Fruit fly (Drosophila melanogaster) whole organism, embryonic: Measurements from ENCODE around the gene Ciz1.

ENCODE experiments used
- Awh ChIP-seq: fragments of 200-800 bp; sonication (Bioruptor generic); IDR thresholded peaks from 2 replicates; pipeline ENCODE4, ENCODE4 v1.3.6; 2022; ENCODE audit warnings: missing biosample characterization, missing genetic modification characterization
- BEAF-32 ChIP-seq: fragments of 200-800 bp; sonication (Bioruptor generic); optimal IDR thresholded peaks from 3 replicates; lab custom pipeline; 2017; ENCODE audit warnings: missing biosample characterization, missing genetic modification characterization, mild to moderate bottlenecking, moderate library complexity, missing genetic modification reagents
- Bdp1 ChIP-seq: fragments of 200-800 bp; sonication (Bioruptor generic); optimal IDR thresholded peaks from 3 replicates; lab custom pipeline; 2016; ENCODE audit warnings: missing biosample characterization, missing genetic modification characterization
- CG10321 ChIP-seq: fragments of 200-800 bp; sonication (Bioruptor generic); IDR thresholded peaks from 2 replicates; pipeline ENCODE4 v1.3.6; 2022; ENCODE audit warnings: missing biosample characterization, missing genetic modification characterization
- CG12071 ChIP-seq: fragments of 200-800 bp; sonication (Bioruptor generic); optimal IDR thresholded peaks from 3 replicates; lab custom pipeline; 2018; ENCODE audit warnings: missing biosample characterization, mild to moderate bottlenecking, missing genetic modification characterization
- CG12744 ChIP-seq: fragments of 200-800 bp; sonication (Bioruptor generic); optimal IDR thresholded peaks from 2 replicates; lab custom pipeline; 2016; ENCODE audit warnings: missing biosample characterization, missing genetic modification characterization
- CG13287 ChIP-seq: fragments of 200-800 bp; sonication (Bioruptor generic); IDR thresholded peaks from 2 replicates; pipeline ENCODE4 v1.3.6; 2022; ENCODE audit warnings: missing biosample characterization, missing genetic modification characterization; ENCODE audit not compliant: partially characterized antibody
- CG14050 ChIP-seq: fragments of 200-800 bp; sonication (Bioruptor generic); IDR thresholded peaks from 3 replicates; pipeline ENCODE4 v1.3.6; 2022; ENCODE audit warnings: missing biosample characterization, missing genetic modification characterization
- CG15479 ChIP-seq: fragments of 200-800 bp; sonication (Bioruptor generic); optimal IDR thresholded peaks from 3 replicates; lab custom pipeline; 2019; ENCODE audit warnings: missing biosample characterization, mild to moderate bottlenecking, missing genetic modification characterization, moderate library complexity
- CG15696 ChIP-seq: fragments of 200-800 bp; sonication (Bioruptor generic); optimal IDR thresholded peaks from 2 replicates; lab custom pipeline; 2019; ENCODE audit warnings: missing biosample characterization, mild to moderate bottlenecking, missing genetic modification characterization, moderate library complexity
- CG1792 ChIP-seq: fragments of 200-800 bp; sonication (Bioruptor generic); optimal IDR thresholded peaks from 2 replicates; lab custom pipeline; 2016; ENCODE audit warnings: missing biosample characterization, missing genetic modification characterization
- CG32772 ChIP-seq: fragments of 200-800 bp; sonication (Bioruptor generic); IDR thresholded peaks from 2 replicates; pipeline ENCODE4 v1.3.6; 2022; ENCODE audit warnings: missing biosample characterization, missing genetic modification characterization
- CG42726 ChIP-seq: fragments of 200-800 bp; sonication (Bioruptor generic); IDR thresholded peaks from 2 replicates; pipeline ENCODE4 v1.3.6; 2022; ENCODE audit warnings: missing biosample characterization, missing genetic modification characterization; ENCODE audit not compliant: partially characterized antibody
- CG4707 ChIP-seq: fragments of 200-800 bp; sonication (Bioruptor generic); optimal IDR thresholded peaks from 2 replicates; lab custom pipeline; 2018; ENCODE audit warnings: missing biosample characterization, mild to moderate bottlenecking, missing genetic modification characterization, moderate library complexity
- CG6175 ChIP-seq: fragments of 200-800 bp; sonication (Bioruptor generic); IDR thresholded peaks from 3 replicates; pipeline ENCODE4 v1.3.6; 2022; ENCODE audit warnings: missing biosample characterization, missing genetic modification characterization
- CG6791 ChIP-seq: fragments of 200-800 bp; sonication (Bioruptor generic); IDR thresholded peaks from 3 replicates; pipeline ENCODE4 v1.3.6; 2022; ENCODE audit warnings: missing biosample characterization, missing genetic modification characterization; ENCODE audit not compliant: partially characterized antibody
- CG8290 ChIP-seq, 3 experiments: fragments of 200-800 bp; sonication (Bioruptor generic); optimal IDR thresholded peaks; 2 replicates each; lab custom pipeline; 2016 to 2019; ENCODE audit warnings: missing biosample characterization in 3 of 3, missing genetic modification characterization in 3 of 3, mild to moderate bottlenecking in 2 of 3, moderate library complexity in 1 of 3
- CG8359 ChIP-seq: fragments of 200-800 bp; sonication (Bioruptor generic); optimal IDR thresholded peaks from 2 replicates; lab custom pipeline; 2017; ENCODE audit warnings: missing biosample characterization, mild to moderate bottlenecking, missing genetic modification characterization, borderline replicate concordance
- CG8478 ChIP-seq: fragments of >200 bp; optimal IDR thresholded peaks from 2 replicates; lab custom pipeline; 2018
- Deaf1 ChIP-seq: fragments of 200-800 bp; optimal IDR thresholded peaks from 3 replicates; lab custom pipeline; 2019; ENCODE audit warnings: missing biosample characterization, mild to moderate bottlenecking, missing genetic modification characterization, moderate library complexity
- Doc3 ChIP-seq: fragments of 200-800 bp; sonication (Bioruptor generic); IDR thresholded peaks from 3 replicates; pipeline ENCODE4 v1.3.6; 2022; ENCODE audit warnings: missing biosample characterization, missing genetic modification characterization; ENCODE audit not compliant: partially characterized antibody
- E2f2 ChIP-seq: fragments of 200-800 bp; sonication (Bioruptor generic); IDR thresholded peaks from 2 replicates; pipeline ENCODE4 v1.3.6; 2022; ENCODE audit warnings: missing biosample characterization, missing genetic modification characterization
- Ets97D ChIP-seq: fragments of 200-800 bp; sonication (Bioruptor generic); optimal IDR thresholded peaks from 3 replicates; lab custom pipeline; 2016; ENCODE audit warnings: missing biosample characterization, missing genetic modification characterization
- H2.0 ChIP-seq: fragments of 200-800 bp; sonication (Bioruptor generic); IDR thresholded peaks from 2 replicates; pipeline ENCODE4 v1.3.6; 2022; ENCODE audit warnings: missing biosample characterization, missing genetic modification characterization
- Med ChIP-seq: fragments of 200-800 bp; sonication (Bioruptor generic); peaks from one replicate; lab custom pipeline; 2016; ENCODE audit warnings: missing biosample characterization, missing genetic modification characterization, mild to moderate bottlenecking, inconsistent platforms, moderate library complexity
- Opbp ChIP-seq: fragments of 200-800 bp; sonication (Bioruptor generic); IDR thresholded peaks from 3 replicates; pipeline ENCODE4 v1.3.6; 2022; ENCODE audit warnings: missing biosample characterization, missing genetic modification characterization; ENCODE audit not compliant: partially characterized antibody
- Optix ChIP-seq: fragments of 200-800 bp; sonication (Bioruptor generic); IDR thresholded peaks from 3 replicates; pipeline ENCODE4 v1.3.6; 2022; ENCODE audit warnings: missing biosample characterization, missing genetic modification characterization
- Pdp1 ChIP-seq, 2 experiments: fragments of 200-800 bp; sonication (Bioruptor generic); optimal IDR thresholded peaks; 3 replicates each; lab custom pipeline; 2016; ENCODE audit warnings: missing biosample characterization in 2 of 2, missing genetic modification characterization in 2 of 2, mild to moderate bottlenecking in 1 of 2, moderate library complexity in 1 of 2
- YL-1 ChIP-seq: fragments of 200-800 bp; sonication (Bioruptor generic); optimal IDR thresholded peaks from 3 replicates; lab custom pipeline; 2017; ENCODE audit warnings: missing biosample characterization, mild to moderate bottlenecking, missing genetic modification characterization
- ara ChIP-seq: fragments of 200-800 bp; sonication (Bioruptor generic); IDR thresholded peaks from 2 replicates; pipeline ENCODE4 v1.3.6; 2022; ENCODE audit warnings: missing biosample characterization, missing genetic modification characterization
- cg ChIP-seq: fragments of 200-800 bp; sonication (Bioruptor generic); optimal IDR thresholded peaks from 3 replicates; lab custom pipeline; 2019; ENCODE audit warnings: missing biosample characterization, mild to moderate bottlenecking, missing genetic modification characterization, moderate library complexity
- chm ChIP-seq: fragments of 200-800 bp; sonication (Bioruptor generic); IDR thresholded peaks from 2 replicates; pipeline ENCODE4 v1.3.6; 2022; ENCODE audit warnings: missing biosample characterization, missing genetic modification characterization
- da ChIP-seq: fragments of 200-800 bp; sonication (Bioruptor generic); optimal IDR thresholded peaks from 2 replicates; lab custom pipeline; 2016; ENCODE audit warnings: missing biosample characterization, missing genetic modification characterization
- ewg ChIP-seq: fragments of 200-800 bp; sonication (Bioruptor generic); optimal IDR thresholded peaks from 3 replicates; lab custom pipeline; 2017; ENCODE audit warnings: mild to moderate bottlenecking, missing biosample characterization, missing genetic modification reagents, missing genetic modification characterization
- her ChIP-seq: fragments of 200-800 bp; sonication (Bioruptor generic); optimal IDR thresholded peaks from 2 replicates; lab custom pipeline; 2016; ENCODE audit warnings: missing biosample characterization, missing genetic modification characterization
- jing ChIP-seq: fragments of 200-800 bp; sonication (Bioruptor generic); optimal IDR thresholded peaks from 2 replicates; lab custom pipeline; 2018; ENCODE audit warnings: missing biosample characterization, mild to moderate bottlenecking, missing genetic modification characterization
- lola ChIP-seq, 3 experiments: fragments of >200 bp in 2 of 3; fragments of 200-800 bp in 1 of 3; sonication (Bioruptor generic) in 1 of 3; optimal IDR thresholded peaks; 2 replicates each; lab custom pipeline; 2017 to 2019; ENCODE audit warnings: missing biosample characterization in 3 of 3, missing genetic modification characterization in 3 of 3, mild to moderate bottlenecking in 1 of 3, moderate library complexity in 1 of 3
- nmo ChIP-seq: fragments of 200-800 bp; sonication (Bioruptor generic); optimal IDR thresholded peaks from 2 replicates; lab custom pipeline; 2018; ENCODE audit warnings: missing biosample characterization, mild to moderate bottlenecking, missing genetic modification characterization, moderate library complexity
- otp ChIP-seq: fragments of 200-800 bp; sonication (Bioruptor generic); IDR thresholded peaks from 3 replicates; pipeline ENCODE4, ENCODE4 v1.3.6; 2022; ENCODE audit warnings: missing biosample characterization, missing genetic modification characterization
- pros ChIP-seq: fragments of 200-800 bp; sonication (Bioruptor generic); optimal IDR thresholded peaks from 3 replicates; lab custom pipeline; 2019; ENCODE audit warnings: missing biosample characterization, mild to moderate bottlenecking, missing genetic modification characterization, moderate library complexity
- row ChIP-seq: fragments of 200-800 bp; sonication (Bioruptor generic); IDR thresholded peaks from 3 replicates; pipeline ENCODE4 v1.3.6; 2022; ENCODE audit warnings: missing biosample characterization, missing genetic modification characterization
- sc ChIP-seq, 3 experiments: fragments of >200 bp in 2 of 3; fragments of 200-800 bp in 1 of 3; sonication (Bioruptor generic) in 1 of 3; optimal IDR thresholded peaks; 2 replicates in 2 of 3; 3 replicates in 1 of 3; lab custom pipeline; 2017; ENCODE audit warnings: mild to moderate bottlenecking in 1 of 3, missing biosample characterization in 1 of 3, missing genetic modification characterization in 1 of 3, missing genetic modification reagents in 1 of 3
- sna ChIP-seq: fragments of 200-800 bp; sonication (Bioruptor generic); IDR thresholded peaks from 2 replicates; pipeline ENCODE4 v1.3.6; 2022; ENCODE audit warnings: missing biosample characterization, missing genetic modification characterization; ENCODE audit not compliant: partially characterized antibody
- sr ChIP-seq: fragments of 200-800 bp; sonication (Bioruptor generic); IDR thresholded peaks from 3 replicates; pipeline ENCODE4 v1.3.6; 2022; ENCODE audit warnings: missing biosample characterization, missing genetic modification characterization
- tin ChIP-seq: fragments of 200-800 bp; sonication (Bioruptor generic); optimal IDR thresholded peaks from 3 replicates; lab custom pipeline; 2016; ENCODE audit warnings: missing biosample characterization, missing genetic modification characterization
- toy ChIP-seq: fragments of 200-800 bp; sonication (Bioruptor generic); IDR thresholded peaks from 2 replicates; pipeline ENCODE4 v1.3.6; 2022; ENCODE audit warnings: missing biosample characterization, missing genetic modification characterization
- trem ChIP-seq: fragments of 200-800 bp; optimal IDR thresholded peaks from 3 replicates; lab custom pipeline; 2019; ENCODE audit warnings: missing biosample characterization, mild to moderate bottlenecking, missing genetic modification characterization, moderate library complexity
- twi ChIP-seq: fragments of 200-800 bp; optimal IDR thresholded peaks from 2 replicates; lab custom pipeline; 2019; ENCODE audit warnings: missing biosample characterization, mild to moderate bottlenecking, missing genetic modification characterization, moderate library complexity

The Ciz1 gene

DNA sequence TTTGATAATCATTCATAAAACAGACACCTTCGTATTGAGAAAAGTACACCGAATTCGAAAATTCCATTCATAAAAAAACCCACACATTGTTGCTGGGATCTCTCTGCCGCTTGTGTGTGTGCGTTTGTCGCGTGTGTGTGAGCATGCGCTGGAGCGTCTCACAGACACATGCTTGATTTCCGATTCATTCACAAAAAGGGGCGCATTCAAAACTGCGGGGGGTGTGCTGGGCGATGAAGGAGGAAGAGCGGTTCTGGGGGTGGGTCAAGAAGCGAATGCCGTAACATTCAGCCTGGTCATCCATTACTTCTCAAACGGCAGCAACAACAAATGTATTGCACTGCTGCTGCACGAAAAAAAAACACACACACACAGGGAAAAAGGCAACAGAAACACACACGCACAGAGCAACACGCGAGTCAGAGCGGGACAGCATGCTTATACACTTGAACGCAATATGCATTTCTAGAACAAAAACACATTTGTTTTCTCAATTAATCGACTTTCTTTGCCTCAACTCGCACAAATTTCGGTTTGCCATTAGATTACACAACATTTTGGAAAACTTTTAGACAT, 10.5 kb upstream of the Ciz1 start (continued):
- 0 out of 3 replicates have a peak, but pooled peaks have one; percentile 45 for TF ChIP-seq Opbp (GFP tag; lab: Robert Waterston, UW)
- TF ChIP-seq Med (GFP tag; lab: Kevin White, UChicago), result peak; percentile 68
- peak; percentile 69; the same call in 2 of the 3 replicates for TF ChIP-seq CG6175 (GFP tag; lab: Robert Waterston, UW)
- 0 out of 2 replicates have a peak, but pooled peaks have one; percentile 35 for TF ChIP-seq ara (GFP tag; lab: Robert Waterston, UW)
- TF ChIP-seq CG15479 (GFP tag; lab: Kevin White, UChicago), result peak; percentile 75
- TF ChIP-seq CG13287 (GFP tag; lab: Robert Waterston, UW), result peak; percentile 15; the same call in 1 of the 2 replicates
- peak; percentile 30 for TF ChIP-seq her
- peak; percentile 85 for TF ChIP-seq CG32772 (GFP tag; lab: Robert Waterston, UW)
- peak; percentile 82 for TF ChIP-seq pros
- peak; percentile 86 for TF ChIP-seq CG10321 (GFP tag; lab: Robert Waterston, UW)
- TF ChIP-seq BEAF-32, result no peak
- TF ChIP-seq ewg (GFP tag; lab: Kevin White, UChicago), result peak; percentile 92
- TF ChIP-seq nmo (GFP tag; lab: Kevin White, UChicago), result peak; percentile 15
- peak; percentile 45; the same call in 1 of the 3 replicates for TF ChIP-seq sr
- TF ChIP-seq CG42726 (GFP tag; lab: Robert Waterston, UW), result peak; percentile 25; the same call in 1 of the 2 replicates
- TF ChIP-seq otp, result no peak; the same call in 2 of the 3 replicates
- peak; percentile 96 for TF ChIP-seq cg (GFP tag; lab: Kevin White, UChicago)
- no peak for TF ChIP-seq Doc3 (GFP tag; lab: Robert Waterston, UW)
- TF ChIP-seq CG12071, result peak; percentile 15
- peak; percentile 83 for TF ChIP-seq twi (tag; lab: Kevin White, UChicago)
- TF ChIP-seq toy (GFP tag; lab: Robert Waterston, UW), result no peak
- no peak for TF ChIP-seq sc (optimal IDR thresholded peaks at IDR 0.05; lab: Kevin White, UChicago)
- no peak for TF ChIP-seq sc (GFP tag; optimal IDR thresholded peaks at IDR 0.05; lab: Kevin White, UChicago)
- no peak for TF ChIP-seq CG8290 (GFP tag; optimal IDR thresholded peaks at IDR 0.05; lab: Kevin White, UChicago)
- TF ChIP-seq CG8290 (tag; optimal IDR thresholded peaks at IDR 0.05; lab: Kevin White, UChicago), result peak in 1 of 2 experiments; percentile 48
- TF ChIP-seq da (GFP tag; lab: Kevin White, UChicago), result no peak
- no peak for TF ChIP-seq CG14050
- TF ChIP-seq lola (GFP tag; optimal IDR thresholded peaks at IDR 0.05; lab: Kevin White, UChicago), result peak in 1 of 3 experiments; percentile 54
- TF ChIP-seq YL-1 (GFP tag; lab: Kevin White, UChicago), result peak; percentile 33
- 0 out of 3 replicates have a peak, but pooled peaks have one; percentile 24 for TF ChIP-seq CG6791 (GFP tag; lab: Robert Waterston, UW)
- TF ChIP-seq row (GFP tag; lab: Robert Waterston, UW), result 0 out of 3 replicates have a peak, but pooled peaks have one; percentile 20
- TF ChIP-seq Optix (GFP tag; lab: Robert Waterston, UW), result no peak
- TF ChIP-seq Awh, result no peak
- no peak for TF ChIP-seq CG4707 (GFP tag; lab: Kevin White, UChicago)
- TF ChIP-seq E2f2 (GFP tag; lab: Robert Waterston, UW), result no peak
- peak; percentile 15 for TF ChIP-seq Deaf1
- TF ChIP-seq jing, result no peak
- no peak for TF ChIP-seq trem (tag; lab: Kevin White, UChicago)
- TF ChIP-seq CG8359 (GFP tag; lab: Kevin White, UChicago), result no peak
- TF ChIP-seq H2.0 (GFP tag; lab: Robert Waterston, UW), result no peak
- TF ChIP-seq chm (GFP tag; lab: Robert Waterston, UW), result peak; percentile 26; the same call in 1 of the 2 replicates
- TF ChIP-seq Pdp1 (GFP tag; optimal IDR thresholded peaks at IDR 0.05; lab: Kevin White, UChicago), result peak in 1 of 2 experiments; percentile 40
- TF ChIP-seq sna, result no peak
- no peak for TF ChIP-seq Bdp1 (GFP tag; lab: Kevin White, UChicago)
- no peak for TF ChIP-seq CG15696 (tag; lab: Kevin White, UChicago)
- TF ChIP-seq Ets97D (GFP tag; lab: Kevin White, UChicago), result no peak
- peak; percentile 20 for TF ChIP-seq tin (GFP tag; lab: Kevin White, UChicago)
- TF ChIP-seq CG1792 (GFP tag; lab: Kevin White, UChicago), result no peak
- TF ChIP-seq CG8478 (lab: Kevin White, UChicago), result peak; percentile 83
- no peak for TF ChIP-seq CG12744
